Worm (Caenorhabditis elegans) whole organism, L4 larva: ENCODE results near the gene ZK688.11.
A peak's percentile ranks its signal among the peaks of the same experiment; 100 is the strongest.

Experiments used
- F10B5.3 ChIP-seq: sonication (generic microtip); optimal IDR thresholded peaks from 2 replicates; lab custom pipeline; 2016; ENCODE audit warnings: mild to moderate bottlenecking, missing genetic modification characterization, missing compliant biosample characterization
- T20F7.1 ChIP-seq: fragments of 200-800 bp; sonication (Bioruptor generic); optimal IDR thresholded peaks from 2 replicates; lab custom pipeline; 2018; ENCODE audit warnings: mild to moderate bottlenecking, missing genetic modification characterization, missing compliant biosample characterization
- T26A8.4 ChIP-seq: fragments of 200-800 bp; sonication (Bioruptor generic); IDR thresholded peaks from 2 replicates; pipeline ENCODE4 v1.3.6; 2022; ENCODE audit warnings: missing genetic modification characterization, missing compliant biosample characterization
- Y75B8A.6 ChIP-seq: fragments of 200-800 bp; sonication (Bioruptor generic); IDR thresholded peaks from 2 replicates; pipeline ENCODE4 v1.3.6; 2022; ENCODE audit warnings: missing genetic modification reagents, missing genetic modification characterization, missing compliant biosample characterization
- aha-1 ChIP-seq: fragments of 150-350 bp; peaks from one replicate; lab custom pipeline; 2014; ENCODE audit warnings: missing biosample characterization, missing genetic modification characterization
- ceh-20 ChIP-seq: fragments of 200-800 bp; sonication (Bioruptor generic); IDR thresholded peaks from 2 replicates; pipeline ENCODE4 v1.3.6; 2022; ENCODE audit warnings: missing genetic modification reagents, missing genetic modification characterization, missing compliant biosample characterization
- ceh-62 ChIP-seq: sonication (generic microtip); optimal IDR thresholded peaks from 2 replicates; lab custom pipeline; 2017; ENCODE audit warnings: missing biosample characterization, missing genetic modification characterization
- ceh-82 ChIP-seq: sonication (generic microtip); optimal IDR thresholded peaks from 2 replicates; lab custom pipeline; 2017; ENCODE audit warnings: missing biosample characterization, missing genetic modification characterization
- ctbp-1 ChIP-seq: fragments of 200-800 bp; sonication (Bioruptor generic); IDR thresholded peaks from 2 replicates; pipeline ENCODE4 v1.3.6; 2022; ENCODE audit warnings: missing genetic modification reagents, missing genetic modification characterization, missing compliant biosample characterization
- daf-12 ChIP-seq: fragments of 150-350 bp; optimal IDR thresholded peaks from 2 replicates; lab custom pipeline; 2014; ENCODE audit warnings: missing biosample characterization, missing genetic modification reagents, missing genetic modification characterization
- daf-19 ChIP-seq: fragments of 200-800 bp; sonication (Bioruptor generic); conservative IDR thresholded peaks from 2 replicates; pipeline ENCODE4 v1.3.6; 2022; ENCODE audit warnings: missing genetic modification characterization, missing compliant biosample characterization
- dmd-6 ChIP-seq: fragments of 200-800 bp; sonication (Bioruptor generic); IDR thresholded peaks from 2 replicates; pipeline ENCODE4 v1.3.6; 2022; ENCODE audit warnings: missing genetic modification reagents, missing genetic modification characterization, missing compliant biosample characterization
- dve-1 ChIP-seq: sonication (generic microtip); optimal IDR thresholded peaks from 2 replicates; lab custom pipeline; 2017; ENCODE audit warnings: antibody characterized with exemption, mild to moderate bottlenecking, missing genetic modification characterization, missing compliant biosample characterization; ENCODE audit not compliant: insufficient read depth
- fkh-10 ChIP-seq: fragments of 150-350 bp; optimal IDR thresholded peaks from 2 replicates; lab custom pipeline; 2014; ENCODE audit warnings: missing biosample characterization, missing genetic modification reagents, missing genetic modification characterization
- hif-1 ChIP-seq, 2 experiments: sonication (generic microtip); optimal IDR thresholded peaks; 2 replicates each; lab custom pipeline; 2016 to 2017; ENCODE audit warnings: missing compliant biosample characterization in 2 of 2, missing genetic modification characterization in 2 of 2, missing genetic modification reagents in 2 of 2, missing genotype in 2 of 2, mild to moderate bottlenecking in 1 of 2
- hlh-11 ChIP-seq: fragments of 200-800 bp; sonication (Bioruptor generic); optimal IDR thresholded peaks from 2 replicates; lab custom pipeline; 2018; ENCODE audit warnings: mild to moderate bottlenecking, missing genetic modification characterization, missing compliant biosample characterization
- hlh-30 ChIP-seq: sonication (generic microtip); optimal IDR thresholded peaks from 2 replicates; lab custom pipeline; 2017; ENCODE audit warnings: antibody characterized with exemption, mild to moderate bottlenecking, missing genetic modification characterization, missing compliant biosample characterization; ENCODE audit not compliant: insufficient read depth
- hmg-1.1 ChIP-seq: fragments of 200-800 bp; sonication (Bioruptor generic); IDR thresholded peaks from 2 replicates; pipeline ENCODE4 v1.3.6; 2022; ENCODE audit warnings: missing genetic modification reagents, missing genetic modification characterization, missing compliant biosample characterization
- lin-1 ChIP-seq: fragments of 200-800 bp; sonication (Bioruptor generic); IDR thresholded peaks from 2 replicates; pipeline ENCODE4 v1.3.6; 2022; ENCODE audit warnings: missing genetic modification reagents, missing genetic modification characterization, missing compliant biosample characterization
- lin-13 ChIP-seq: fragments of 150-350 bp; optimal IDR thresholded peaks from 2 replicates; lab custom pipeline; 2014; ENCODE audit warnings: missing biosample characterization, missing genetic modification reagents, missing genetic modification characterization
- lin-29 ChIP-seq: fragments of 200-800 bp; sonication (Bioruptor generic); IDR thresholded peaks from 2 replicates; pipeline ENCODE4 v1.3.6; 2022; ENCODE audit warnings: missing genetic modification reagents, missing genetic modification characterization, missing compliant biosample characterization
- madf-5 ChIP-seq, 2 experiments: fragments of 200-800 bp; sonication (Bioruptor generic); IDR thresholded peaks; 2 replicates each; pipeline ENCODE4 v1.3.6; 2022; ENCODE audit warnings: missing compliant biosample characterization in 2 of 2, missing genetic modification characterization in 2 of 2
- madf-9 ChIP-seq: fragments of 200-800 bp; sonication (Bioruptor generic); conservative IDR thresholded peaks from 2 replicates; pipeline ENCODE4 v1.3.6; 2022; ENCODE audit warnings: missing genetic modification reagents, missing genetic modification characterization, missing compliant biosample characterization
- mdl-1 ChIP-seq, 2 experiments: fragments of 150-350 bp in 1 of 2; sonication (generic microtip) in 1 of 2; optimal IDR thresholded peaks; 2 replicates each; lab custom pipeline; 2014 to 2017; ENCODE audit warnings: missing biosample characterization in 2 of 2, missing genetic modification characterization in 2 of 2
- mdt-29 ChIP-seq: fragments of 200-800 bp; sonication (Bioruptor generic); IDR thresholded peaks from 2 replicates; pipeline ENCODE4 v1.3.6; 2022; ENCODE audit warnings: missing genetic modification reagents, missing genetic modification characterization, missing compliant biosample characterization
- mep-1 ChIP-seq: fragments of 150-350 bp; sonication (generic microtip); optimal IDR thresholded peaks from 3 replicates; lab custom pipeline; 2014; ENCODE audit warnings: missing biosample characterization, missing genetic modification characterization
- mes-2 ChIP-seq: sonication (generic microtip); optimal IDR thresholded peaks from 2 replicates; lab custom pipeline; 2016; ENCODE audit warnings: missing genotype, mild to moderate bottlenecking, missing genetic modification characterization, missing compliant biosample characterization; ENCODE audit not compliant: poor library complexity, severe bottlenecking
- mxl-2 ChIP-seq: fragments of 200-800 bp; sonication (Bioruptor generic); conservative IDR thresholded peaks from 2 replicates; pipeline ENCODE4 v1.3.6; 2022; ENCODE audit warnings: missing genetic modification reagents, missing genetic modification characterization, missing compliant biosample characterization
- mxl-3 ChIP-seq: fragments of 200-800 bp; sonication (Bioruptor generic); optimal IDR thresholded peaks from 2 replicates; lab custom pipeline; 2018; ENCODE audit warnings: mild to moderate bottlenecking, missing genetic modification characterization, missing compliant biosample characterization
- nhr-111 ChIP-seq: fragments of 200-800 bp; sonication (Bioruptor generic); optimal IDR thresholded peaks from 2 replicates; lab custom pipeline; 2018; ENCODE audit warnings: mild to moderate bottlenecking, missing genetic modification characterization, missing compliant biosample characterization
- nhr-25 ChIP-seq: sonication (generic microtip); optimal IDR thresholded peaks from 2 replicates; lab custom pipeline; 2017; ENCODE audit warnings: missing genetic modification characterization, mild to moderate bottlenecking, missing compliant biosample characterization, antibody characterized with exemption, moderate library complexity, borderline replicate concordance; ENCODE audit not compliant: insufficient read depth
- nhr-28 ChIP-seq: fragments of 150-350 bp; optimal IDR thresholded peaks from 2 replicates; lab custom pipeline; 2014; ENCODE audit warnings: missing biosample characterization, missing genetic modification characterization
- nhr-41 ChIP-seq: fragments of 200-800 bp; sonication (Bioruptor generic); IDR thresholded peaks from 2 replicates; pipeline ENCODE4 v1.3.6; 2022; ENCODE audit warnings: missing genetic modification reagents, missing genetic modification characterization, missing compliant biosample characterization
- nhr-6 ChIP-seq: fragments of 150-350 bp; optimal IDR thresholded peaks from 2 replicates; lab custom pipeline; 2014; ENCODE audit warnings: missing biosample characterization, missing genetic modification characterization
- pha-4 ChIP-seq, 2 experiments: fragments of 150-350 bp in 1 of 2; fragments of 200-800 bp in 1 of 2; sonication (Bioruptor generic) in 1 of 2; IDR thresholded peaks in 1 of 2; optimal IDR thresholded peaks in 1 of 2; 2 replicates each; pipeline versions ENCODE4 v1.3.6 to Lab custom; 2014 to 2022; ENCODE audit warnings: missing genetic modification characterization in 2 of 2, missing genetic modification reagents in 2 of 2, missing biosample characterization in 1 of 2, missing compliant biosample characterization in 1 of 2
- sdz-12 ChIP-seq: fragments of 200-800 bp; sonication (Bioruptor generic); optimal IDR thresholded peaks from 2 replicates; lab custom pipeline; 2018; ENCODE audit warnings: mild to moderate bottlenecking, missing genetic modification characterization, missing compliant biosample characterization
- skn-1 ChIP-seq: fragments of 150-350 bp; optimal IDR thresholded peaks from 2 replicates; lab custom pipeline; 2014; ENCODE audit warnings: missing biosample characterization, missing genetic modification characterization
- snpc-1.2 ChIP-seq: fragments of 200-800 bp; sonication (Bioruptor generic); IDR thresholded peaks from 2 replicates; pipeline ENCODE4 v1.3.6; 2022; ENCODE audit warnings: missing genetic modification reagents, missing genetic modification characterization, missing compliant biosample characterization
- snpc-4 ChIP-seq: fragments of 150-350 bp; optimal IDR thresholded peaks from 2 replicates; lab custom pipeline; 2014; ENCODE audit warnings: missing biosample characterization, missing genetic modification characterization
- spr-3 ChIP-seq: fragments of 200-800 bp; sonication (Bioruptor generic); optimal IDR thresholded peaks from 2 replicates; lab custom pipeline; 2018; ENCODE audit warnings: mild to moderate bottlenecking, missing genetic modification characterization, missing compliant biosample characterization
- unc-130 ChIP-seq: sonication (generic microtip); optimal IDR thresholded peaks from 2 replicates; lab custom pipeline; 2016; ENCODE audit warnings: missing genetic modification reagents, missing genetic modification characterization, missing compliant biosample characterization
- vab-7 ChIP-seq: fragments of 200-800 bp; sonication (Bioruptor generic); IDR thresholded peaks from 2 replicates; pipeline ENCODE4 v1.3.6; 2022; ENCODE audit warnings: missing genetic modification reagents, missing genetic modification characterization, missing compliant biosample characterization
- zag-1 ChIP-seq: fragments of 150-350 bp; optimal IDR thresholded peaks from 2 replicates; lab custom pipeline; 2014; ENCODE audit warnings: missing biosample characterization, missing genetic modification characterization
- zip-2 ChIP-seq: fragments of 150-350 bp; optimal IDR thresholded peaks from 2 replicates; lab custom pipeline; 2014; ENCODE audit warnings: missing biosample characterization, missing genetic modification characterization
- ztf-11 ChIP-seq: fragments of 150-350 bp; optimal IDR thresholded peaks from 2 replicates; lab custom pipeline; 2014; ENCODE audit warnings: missing biosample characterization, missing genetic modification characterization
- ztf-7 ChIP-seq: fragments of 150-350 bp; optimal IDR thresholded peaks from 2 replicates; lab custom pipeline; 2014; ENCODE audit warnings: missing biosample characterization, missing genetic modification characterization

ZK688.11 gene

DNA sequence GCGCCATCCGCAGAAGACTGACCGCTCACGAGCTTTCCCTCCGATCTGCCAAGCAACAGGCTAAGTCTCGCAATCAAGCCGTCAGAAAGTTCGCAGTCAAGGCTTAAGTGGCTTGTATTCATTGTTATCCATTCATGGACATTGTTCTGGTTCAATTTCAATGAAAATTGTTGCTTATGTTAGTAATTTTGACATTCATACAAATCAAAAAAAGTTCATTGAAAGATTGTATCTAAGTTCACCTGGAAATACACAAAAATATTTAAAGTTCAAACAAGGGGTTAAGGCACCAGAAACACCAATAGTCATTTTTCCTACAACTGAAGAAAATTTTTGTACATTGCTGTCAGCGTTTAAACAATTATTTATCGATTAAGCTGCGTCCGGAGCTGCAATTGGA is 29.3 kb downstream of the ZK688.11 start (continued):
- 0 out of 2 replicates have a peak, but pooled peaks have one; percentile 23 for TF ChIP-seq madf-9
- TF ChIP-seq daf-19: no peak
- no peak for TF ChIP-seq mxl-3 (GFP tag; lab: Kevin White, UChicago)
- TF ChIP-seq vab-7: no peak
- TF ChIP-seq mdt-29 (GFP tag; lab: Robert Waterston, UW): no peak
- TF ChIP-seq, all 104 proteins: peak for 8

- peak; percentile 97 for TF ChIP-seq hlh-30 (tag; lab: Kevin White, UChicago)
- peak; percentile 99 for TF ChIP-seq hmg-1.1 (GFP tag; lab: Robert Waterston, UW)
- TF ChIP-seq hif-1 (tag; optimal IDR thresholded peaks at IDR 0.05; lab: Kevin White, UChicago): peak; percentile 92 to 96
- TF ChIP-seq mdl-1 (tag; optimal IDR thresholded peaks at IDR 0.05; lab: Kevin White, UChicago): peak; percentile 40 to 95
- TF ChIP-seq lin-1 (GFP tag; lab: Robert Waterston, UW): peak; percentile 99
- TF ChIP-seq T26A8.4 (GFP tag; lab: Robert Waterston, UW): peak; percentile 99
- peak; percentile 99 for TF ChIP-seq pha-4 (GFP tag; IDR thresholded peaks at IDR 0.05; lab: Robert Waterston, UW)
- peak; percentile 95 for TF ChIP-seq pha-4 (tag; optimal IDR thresholded peaks at IDR 0.05; lab: Kevin White, UChicago)
- TF ChIP-seq snpc-4 (tag; lab: Kevin White, UChicago): peak; percentile 55
- peak; percentile 98 for TF ChIP-seq nhr-25 (tag; lab: Kevin White, UChicago)
- peak; percentile 92 for TF ChIP-seq zag-1 (tag; lab: Kevin White, UChicago)
- TF ChIP-seq zip-2 (tag; lab: Kevin White, UChicago): peak; percentile 93
- peak; percentile 56 for TF ChIP-seq ceh-82 (tag; lab: Kevin White, UChicago)
- peak; percentile 99 for TF ChIP-seq ceh-20 (GFP tag; lab: Robert Waterston, UW)
- no peak for TF ChIP-seq ceh-62 (tag; lab: Kevin White, UChicago)
- peak; percentile 97 for TF ChIP-seq spr-3 (GFP tag; lab: Kevin White, UChicago)
- no peak for TF ChIP-seq daf-12 (tag; lab: Kevin White, UChicago)
- peak; percentile 100 for TF ChIP-seq mes-2 (tag; lab: Kevin White, UChicago)
- TF ChIP-seq nhr-6 (tag; lab: Kevin White, UChicago): peak; percentile 99
- peak; percentile 99 for TF ChIP-seq T20F7.1 (GFP tag; lab: Kevin White, UChicago)
- peak; percentile 96 for TF ChIP-seq nhr-111 (GFP tag; lab: Kevin White, UChicago)
- TF ChIP-seq aha-1 (tag; lab: Kevin White, UChicago): peak; percentile 100
- peak; percentile 100 for TF ChIP-seq mep-1 (tag; lab: Kevin White, UChicago)
- peak; percentile 99 for TF ChIP-seq vab-7
- TF ChIP-seq F10B5.3 (tag; lab: Kevin White, UChicago): peak; percentile 93
- TF ChIP-seq unc-130 (GFP tag; lab: Kevin White, UChicago): peak; percentile 99
- TF ChIP-seq skn-1: peak; percentile 94
- peak; percentile 89 for TF ChIP-seq mxl-2 (GFP tag; lab: Robert Waterston, UW)
- peak; percentile 73 for TF ChIP-seq ztf-11 (tag; lab: Kevin White, UChicago)
- peak; percentile 96 for TF ChIP-seq snpc-1.2 (GFP tag; lab: Robert Waterston, UW)
- TF ChIP-seq lin-13 (GFP tag; lab: Kevin White, UChicago): peak; percentile 99
- peak; percentile 99 for TF ChIP-seq nhr-28 (tag; lab: Kevin White, UChicago)
- TF ChIP-seq dmd-6 (GFP tag; lab: Robert Waterston, UW): peak; percentile 100
- peak; percentile 99 for TF ChIP-seq lin-29 (GFP tag; lab: Robert Waterston, UW)
- peak; percentile 99 for TF ChIP-seq hlh-11 (tag; lab: Kevin White, UChicago)
- TF ChIP-seq sdz-12 (GFP tag; lab: Kevin White, UChicago): peak; percentile 98
- TF ChIP-seq ztf-7: peak; percentile 93
- TF ChIP-seq dve-1: peak; percentile 100
- TF ChIP-seq daf-19: peak; percentile 99
- peak; percentile 98 for TF ChIP-seq mxl-3 (GFP tag; lab: Kevin White, UChicago)
- peak; percentile 99 for TF ChIP-seq ctbp-1 (GFP tag; lab: Robert Waterston, UW)
- peak; percentile 99 for TF ChIP-seq nhr-41
- peak; percentile 99 for TF ChIP-seq fkh-10
- TF ChIP-seq Y75B8A.6: peak; percentile 96
- TF ChIP-seq madf-5 (GFP tag; IDR thresholded peaks at IDR 0.05; lab: Robert Waterston, UW): peak; percentile 95 to 97
Measured at ce11 chrIII:7854494-7855184, 30.1 kb downstream of the ZK688.11 start, which contains the start of gene rpl-35. TSS of gene rpl-35 (plus strand) at chrIII:7855134.
